Worm (Caenorhabditis elegans) whole organism, young adult: Measurements from ENCODE around the gene srz-59.

Experiments used
- B0035.1 ChIP-seq: sonication (generic microtip); optimal IDR thresholded peaks from 2 replicates; lab custom pipeline; 2016; ENCODE audit warnings: missing genetic modification characterization, mild to moderate bottlenecking, missing compliant biosample characterization, missing genotype, missing genetic modification reagents
- B0261.1 ChIP-seq: sonication (generic microtip); optimal IDR thresholded peaks from 2 replicates; lab custom pipeline; 2016; ENCODE audit warnings: mild to moderate bottlenecking, missing genetic modification characterization, moderate library complexity, missing compliant biosample characterization
- F49E8.2 ChIP-seq: sonication (generic microtip); optimal IDR thresholded peaks from 3 replicates; lab custom pipeline; 2017; ENCODE audit warnings: missing genetic modification characterization, mild to moderate bottlenecking, missing compliant biosample characterization, antibody characterized with exemption, moderate library complexity; ENCODE audit not compliant: insufficient read depth
- F57A8.1 ChIP-seq: fragments of 200-800 bp; sonication (Bioruptor generic); optimal IDR thresholded peaks from 2 replicates; lab custom pipeline; 2018; ENCODE audit warnings: mild to moderate bottlenecking, missing genetic modification characterization, moderate library complexity, missing compliant biosample characterization
- T26A5.8 ChIP-seq: sonication (generic microtip); optimal IDR thresholded peaks from 2 replicates; lab custom pipeline; 2016; ENCODE audit warnings: missing genetic modification characterization, missing compliant biosample characterization
- Y53G8AR.9 ChIP-seq: fragments of 200-800 bp; sonication (Bioruptor generic); conservative IDR thresholded peaks from 2 replicates; pipeline ENCODE4 v1.3.6; 2022; ENCODE audit warnings: missing genetic modification reagents, missing genetic modification characterization, missing compliant biosample characterization
- ZK185.1 ChIP-seq: sonication (generic microtip); optimal IDR thresholded peaks from 2 replicates; lab custom pipeline; 2016; ENCODE audit warnings: mild to moderate bottlenecking, missing genetic modification characterization, missing compliant biosample characterization; ENCODE audit not compliant: poor library complexity, severe bottlenecking
- akir-1 ChIP-seq: fragments of 200-800 bp; sonication (Bioruptor generic); optimal IDR thresholded peaks from 2 replicates; lab custom pipeline; 2018; ENCODE audit warnings: mild to moderate bottlenecking, missing genetic modification characterization, moderate library complexity, missing compliant biosample characterization
- attf-6 ChIP-seq: fragments of 200-800 bp; sonication (Bioruptor generic); IDR thresholded peaks from 2 replicates; pipeline ENCODE4 v1.3.6; 2022; ENCODE audit warnings: missing genetic modification reagents, missing genetic modification characterization, missing compliant biosample characterization
- bed-1 ChIP-seq: fragments of 200-800 bp; sonication (Bioruptor generic); IDR thresholded peaks from 2 replicates; pipeline ENCODE4 v1.3.6; 2022; ENCODE audit warnings: missing genetic modification reagents, missing genetic modification characterization, missing compliant biosample characterization
- ceh-100 ChIP-seq: fragments of 200-800 bp; sonication (Bioruptor generic); IDR thresholded peaks from 2 replicates; pipeline ENCODE4 v1.3.6; 2022; ENCODE audit warnings: missing genetic modification reagents, missing genetic modification characterization, missing compliant biosample characterization
- ceh-27 ChIP-seq: fragments of 200-800 bp; sonication (Bioruptor generic); optimal IDR thresholded peaks from 2 replicates; lab custom pipeline; 2018; ENCODE audit warnings: mild to moderate bottlenecking, missing genetic modification characterization, moderate library complexity, missing compliant biosample characterization
- ceh-58 ChIP-seq: fragments of 200-800 bp; sonication (Bioruptor generic); IDR thresholded peaks from 2 replicates; pipeline ENCODE4 v1.3.6; 2022; ENCODE audit warnings: missing genetic modification characterization, missing compliant biosample characterization
- ceh-79 ChIP-seq: sonication (generic microtip); optimal IDR thresholded peaks from 2 replicates; lab custom pipeline; 2017; ENCODE audit warnings: mild to moderate bottlenecking, missing genetic modification characterization, missing compliant biosample characterization
- dox-1 ChIP-seq: fragments of 200-800 bp; sonication (Bioruptor generic); IDR thresholded peaks from 2 replicates; pipeline ENCODE4 v1.3.6; 2022; ENCODE audit warnings: missing genetic modification reagents, missing genetic modification characterization, missing compliant biosample characterization
- dpl-1 ChIP-seq: fragments of 150-350 bp; optimal IDR thresholded peaks from 2 replicates; lab custom pipeline; 2014; ENCODE audit warnings: missing biosample characterization, missing genetic modification reagents, missing genetic modification characterization
- egrh-3 ChIP-seq: fragments of 200-800 bp; sonication (Bioruptor generic); IDR thresholded peaks from 2 replicates; pipeline ENCODE4 v1.3.6; 2022; ENCODE audit warnings: missing genetic modification reagents, missing genetic modification characterization, missing compliant biosample characterization
- hmg-1.2 ChIP-seq: fragments of 200-800 bp; sonication (Bioruptor generic); IDR thresholded peaks from 2 replicates; pipeline ENCODE4 v1.3.6; 2022; ENCODE audit warnings: missing genetic modification reagents, missing genetic modification characterization, missing compliant biosample characterization
- hmg-20 ChIP-seq: fragments of 200-800 bp; sonication (Bioruptor generic); IDR thresholded peaks from 2 replicates; pipeline ENCODE4 v1.3.6; 2022; ENCODE audit warnings: missing genetic modification reagents, missing genetic modification characterization, missing compliant biosample characterization
- let-607 ChIP-seq, 2 experiments: fragments of 200-800 bp in 1 of 2; sonication (Bioruptor generic) in 1 of 2; sonication (generic microtip) in 1 of 2; optimal IDR thresholded peaks; 2 replicates each; lab custom pipeline; 2016 to 2018; ENCODE audit warnings: mild to moderate bottlenecking in 2 of 2, missing compliant biosample characterization in 2 of 2, missing genetic modification characterization in 2 of 2, moderate library complexity in 2 of 2, missing genotype in 1 of 2
- lin-54 ChIP-seq: fragments of 200-800 bp; sonication (Bioruptor generic); optimal IDR thresholded peaks from 2 replicates; lab custom pipeline; 2018; ENCODE audit warnings: mild to moderate bottlenecking, missing genetic modification characterization, missing compliant biosample characterization
- lir-1 ChIP-seq: fragments of 200-800 bp; sonication (Bioruptor generic); conservative IDR thresholded peaks from 2 replicates; pipeline ENCODE4 v1.3.6; 2022; ENCODE audit warnings: missing genetic modification reagents, missing genetic modification characterization, missing compliant biosample characterization
- lsy-27 ChIP-seq: sonication (generic microtip); optimal IDR thresholded peaks from 2 replicates; lab custom pipeline; 2017; ENCODE audit warnings: missing genetic modification characterization, mild to moderate bottlenecking, missing compliant biosample characterization, antibody characterized with exemption, missing genotype, borderline replicate concordance; ENCODE audit not compliant: insufficient read depth
- madf-8 ChIP-seq: fragments of 200-800 bp; sonication (Bioruptor generic); conservative IDR thresholded peaks from 2 replicates; pipeline ENCODE4 v1.3.6; 2022; ENCODE audit warnings: missing genetic modification reagents, missing genetic modification characterization, missing compliant biosample characterization
- nfyb-1 ChIP-seq: fragments of 200-800 bp; sonication (Bioruptor generic); IDR thresholded peaks from 2 replicates; pipeline ENCODE4 v1.3.6; 2022; ENCODE audit warnings: missing genetic modification reagents, missing genetic modification characterization, missing compliant biosample characterization
- nhr-80 ChIP-seq: sonication (generic microtip); optimal IDR thresholded peaks from 2 replicates; lab custom pipeline; 2016; ENCODE audit warnings: missing genetic modification characterization, missing compliant biosample characterization
- pha-4 ChIP-seq: fragments of 150-350 bp; sonication (generic microtip); optimal IDR thresholded peaks from 2 replicates; lab custom pipeline; 2014; ENCODE audit warnings: missing biosample characterization, missing genetic modification reagents, missing genetic modification characterization
- rec-8 ChIP-seq, 2 experiments: sonication (generic microtip); optimal IDR thresholded peaks; 2 replicates each; lab custom pipeline; 2016; ENCODE audit warnings: mild to moderate bottlenecking in 2 of 2, missing genetic modification characterization in 2 of 2, missing genetic modification reagents in 2 of 2, missing genotype in 2 of 2, missing biosample characterization in 1 of 2, missing compliant biosample characterization in 1 of 2, moderate library complexity in 1 of 2
- sdz-38 ChIP-seq: sonication (generic microtip); optimal IDR thresholded peaks from 2 replicates; lab custom pipeline; 2016; ENCODE audit warnings: missing genotype, missing genetic modification characterization, missing compliant biosample characterization
- tbp1 ChIP-seq: fragments of 200-800 bp; sonication (Bioruptor generic); optimal IDR thresholded peaks from 2 replicates; lab custom pipeline; 2018; ENCODE audit warnings: mild to moderate bottlenecking, missing genetic modification characterization, missing compliant biosample characterization
- unc-62 ChIP-seq: fragments of 150-350 bp; optimal IDR thresholded peaks from 2 replicates; lab custom pipeline; 2014; ENCODE audit warnings: missing biosample characterization, missing genetic modification reagents, missing genetic modification characterization
- ztf-18 ChIP-seq: sonication (generic microtip); optimal IDR thresholded peaks from 2 replicates; lab custom pipeline; 2016; ENCODE audit warnings: missing genotype, mild to moderate bottlenecking, missing genetic modification characterization, missing compliant biosample characterization
- ztf-6 ChIP-seq: fragments of 200-800 bp; sonication (Bioruptor generic); IDR thresholded peaks from 2 replicates; pipeline ENCODE4 v1.3.6; 2022; ENCODE audit warnings: missing genetic modification reagents, missing genetic modification characterization, missing compliant biosample characterization

Gene srz-59

ce11 chrIV:14119327-14119726 lies 12.5 kb upstream of the srz-59 start:
- TF ChIP-seq ceh-79 (tag; lab: Kevin White, UChicago), result no peak
- no peak for TF ChIP-seq ceh-100 (GFP tag; lab: Robert Waterston, UW)
- TF ChIP-seq sdz-38 (tag; lab: Kevin White, UChicago), result no peak
- no peak for TF ChIP-seq Y53G8AR.9 (GFP tag; lab: Robert Waterston, UW)
- no peak for TF ChIP-seq F49E8.2 (tag; lab: Kevin White, UChicago)
- TF ChIP-seq T26A5.8 (tag; lab: Kevin White, UChicago), result no peak
- no peak for TF ChIP-seq rec-8 (tag; optimal IDR thresholded peaks at IDR 0.05; lab: Kevin White, UChicago)

ce11 chrIV:14123956-14124355 lies 7.9 kb upstream of the srz-59 start, which contains the start of gene nkcc-1:
Gene nkcc-1, minus strand, starts transcription at chrIV:14124056.
- TF ChIP-seq hmg-20 (GFP tag; lab: Robert Waterston, UW), result no peak
- no peak for TF ChIP-seq nhr-80
- TF ChIP-seq attf-6, result no peak
- no peak for TF ChIP-seq pha-4

ce11 chrIV:14127805-14128610 lies 3.9 kb upstream of the srz-59 start, which contains the start of gene H12I19.115:
Gene H12I19.115, minus strand, starts transcription at chrIV:14127855.
- TF ChIP-seq bed-1 (GFP tag; lab: Robert Waterston, UW), result no peak
- TF ChIP-seq B0035.1 (tag; lab: Kevin White, UChicago), result no peak
- no peak for TF ChIP-seq F57A8.1 (GFP tag; lab: Kevin White, UChicago)
- TF ChIP-seq ztf-6 (GFP tag; lab: Robert Waterston, UW), result no peak
- no peak for TF ChIP-seq ztf-18 (tag; lab: Kevin White, UChicago)
- no peak for TF ChIP-seq dox-1 (GFP tag; lab: Robert Waterston, UW)
- no peak for TF ChIP-seq nfyb-1 (GFP tag; lab: Robert Waterston, UW)
- TF ChIP-seq lin-54 (GFP tag; lab: Kevin White, UChicago), result no peak
- TF ChIP-seq ZK185.1 (tag; lab: Kevin White, UChicago), result no peak
- TF ChIP-seq rec-8 (tag; optimal IDR thresholded peaks at IDR 0.05; lab: Kevin White, UChicago), result no peak
- TF ChIP-seq tbp1, result no peak
- no peak for TF ChIP-seq egrh-3
- no peak for TF ChIP-seq dpl-1 (GFP tag; lab: Kevin White, UChicago)
- no peak for TF ChIP-seq madf-8 (GFP tag; lab: Robert Waterston, UW)

ce11 chrIV:14129091-14129490 lies 2.8 kb upstream of the srz-59 start, which contains the start of gene srz-42:
Gene srz-42, plus strand, starts transcription at chrIV:14129391.
- TF ChIP-seq B0035.1 (tag; lab: Kevin White, UChicago), result no peak
- TF ChIP-seq ceh-58, result no peak
- TF ChIP-seq nfyb-1 (GFP tag; lab: Robert Waterston, UW), result no peak
- TF ChIP-seq akir-1 (GFP tag; lab: Kevin White, UChicago), result no peak
- no peak for TF ChIP-seq B0261.1 (tag; lab: Kevin White, UChicago)
- no peak for TF ChIP-seq lir-1 (GFP tag; lab: Robert Waterston, UW)
- TF ChIP-seq ceh-27 (GFP tag; lab: Kevin White, UChicago), result no peak
- TF ChIP-seq lsy-27 (tag; lab: Kevin White, UChicago), result no peak
- no peak for TF ChIP-seq let-607 (tag; optimal IDR thresholded peaks at IDR 0.05; lab: Kevin White, UChicago)
- TF ChIP-seq unc-62, result no peak
- TF ChIP-seq hmg-1.2, result no peak
